Worm (Caenorhabditis elegans): ENCODE measurements around the gene oig-1.

DNA sequence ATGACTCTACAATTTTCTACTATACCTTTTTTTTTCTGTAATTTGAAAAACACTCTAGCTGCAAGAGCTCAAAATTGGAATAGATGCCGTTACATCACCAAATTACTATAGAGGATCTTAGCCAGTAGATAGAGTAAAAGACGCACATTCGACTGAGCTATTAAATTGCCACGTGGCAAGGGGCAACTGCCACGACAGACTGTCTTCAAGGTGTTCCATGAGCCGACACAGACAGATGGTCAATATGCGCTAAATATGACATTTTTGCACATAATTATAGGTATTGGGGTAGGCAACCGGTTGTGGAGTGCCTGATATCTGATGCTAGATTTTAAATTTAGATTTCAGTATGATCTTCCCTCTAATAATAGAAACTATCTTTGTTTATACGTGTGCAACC, 46.0 kb downstream of the oig-1 start:
- TF ChIP-seq pha-4 (tag; optimal IDR thresholded peaks at IDR 0.05) (no peak), tbx-2 (tag; optimal IDR thresholded peaks at IDR 0.05) (no peak), ama-1 (optimal IDR thresholded peaks at IDR 0.05) (no peak)
